Worm (Caenorhabditis elegans): ENCODE results near the gene C25E10.5.

C25E10.5 gene

ce11 chrV:9047555-9048049 lies 17.3 kb downstream of the C25E10.5 start, which contains the start of gene C25E10.17:
Gene C25E10.17 (minus strand): TSS chrV:9047605.
- TF ChIP-seq unc-42 (tag; optimal IDR thresholded peaks at IDR 0.05) (no peak), fax-1 (tag; optimal IDR thresholded peaks at IDR 0.05) (no peak), elt-2 (tag; optimal IDR thresholded peaks at IDR 0.05) (no peak), ceh-22 (tag; optimal IDR thresholded peaks at IDR 0.05) (no peak), dve-1 (tag; optimal IDR thresholded peaks at IDR 0.05) (no peak), hlh-13 (GFP tag; optimal IDR thresholded peaks at IDR 0.05) (no peak), nhr-11 (tag; optimal IDR thresholded peaks at IDR 0.05) (no peak)

- TF ChIP-seq sox-4 (tag; optimal IDR thresholded peaks at IDR 0.05) (no peak), ceh-45 (GFP tag; IDR thresholded peaks at IDR 0.05) (no peak), pqm-1 (tag; optimal IDR thresholded peaks at IDR 0.05) (no peak), ref-2 (tag; optimal IDR thresholded peaks at IDR 0.05) (no peak), lim-6 (tag; optimal IDR thresholded peaks at IDR 0.05) (no peak), ttx-3 (tag; optimal IDR thresholded peaks at IDR 0.05) (no peak), T23F11.4 (GFP tag; optimal IDR thresholded peaks at IDR 0.05) (no peak), pat-9 (tag; optimal IDR thresholded peaks at IDR 0.05) (no peak), hlh-13 (GFP tag; optimal IDR thresholded peaks at IDR 0.05) (no peak), mec-3 (tag; optimal IDR thresholded peaks at IDR 0.05; ENCODE audit: borderline replicate concordance) (no peak), F13H6.1 (tag; optimal IDR thresholded peaks at IDR 0.05) (no peak), unc-86 (tag; optimal IDR thresholded peaks at IDR 0.05) (no peak), hlh-6 (tag; optimal IDR thresholded peaks at IDR 0.05) (no peak), ama-1 (optimal IDR thresholded peaks at IDR 0.05) (no peak)
Measured at ce11 chrV:9049271-9049670, 18.9 kb downstream of the C25E10.5 start.

- TF ChIP-seq C38D4.7 (GFP tag; optimal IDR thresholded peaks at IDR 0.05) (no peak), unc-86 (tag; optimal IDR thresholded peaks at IDR 0.05) (no peak), ceh-31 (tag; optimal IDR thresholded peaks at IDR 0.05) (no peak), Y22D7AL.16 (tag; optimal IDR thresholded peaks at IDR 0.05) (no peak), ceh-14 (tag; optimal IDR thresholded peaks at IDR 0.05) (no peak), C08G9.2 (tag; optimal IDR thresholded peaks at IDR 0.05) (no peak), odd-2 (tag; optimal IDR thresholded peaks at IDR 0.05) (no peak), unc-55 (GFP tag; optimal IDR thresholded peaks at IDR 0.05) (no peak), ceh-34 (tag; optimal IDR thresholded peaks at IDR 0.05) (no peak), mec-3 (tag; optimal IDR thresholded peaks at IDR 0.05; ENCODE audit: borderline replicate concordance) (no peak), hlh-13 (GFP tag; optimal IDR thresholded peaks at IDR 0.05) (no peak)
Measured at ce11 chrV:9051100-9051499, 20.8 kb downstream of the C25E10.5 start, which contains the start of gene C25E10.7. Gene C25E10.7 (minus strand): TSS chrV:9051200.

ce11 chrV:9053235-9053634 lies 22.9 kb downstream of the C25E10.5 start:
- TF ChIP-seq ceh-14 (tag; optimal IDR thresholded peaks at IDR 0.05) (no peak), unc-3 (GFP tag; conservative IDR thresholded peaks at IDR 0.05) (no peak), unc-3 (tag; optimal IDR thresholded peaks at IDR 0.05) (no peak), ttx-3 (tag; optimal IDR thresholded peaks at IDR 0.05) (no peak), F13H6.1 (tag; optimal IDR thresholded peaks at IDR 0.05) (no peak)

- TF ChIP-seq unc-86 (tag; optimal IDR thresholded peaks at IDR 0.05) (no peak), ahr-1 (tag; optimal IDR thresholded peaks at IDR 0.05) (no peak), ztf-16 (tag; optimal IDR thresholded peaks at IDR 0.05) (no peak), hlh-13 (GFP tag; optimal IDR thresholded peaks at IDR 0.05) (no peak), ceh-31 (tag; optimal IDR thresholded peaks at IDR 0.05) (no peak), hlh-15 (tag; optimal IDR thresholded peaks at IDR 0.05) (no peak), sox-4 (tag; optimal IDR thresholded peaks at IDR 0.05) (no peak), K02D7.2 (tag; optimal IDR thresholded peaks at IDR 0.05) (no peak), syd-9 (tag; optimal IDR thresholded peaks at IDR 0.05) (no peak), pqm-1 (tag; optimal IDR thresholded peaks at IDR 0.05) (no peak)
Measured at ce11 chrV:9053969-9054368, 23.6 kb downstream of the C25E10.5 start, which contains the start of gene C25E10.8. Gene C25E10.8 (minus strand): TSS chrV:9054069.
